Worm (Caenorhabditis elegans) whole organism, young adult: ENCODE measurements around the gene ceh-40.
"Not testable (repeated sequence)": the region's sequence is repeated elsewhere in the genome, so short reads cannot be mapped to it uniquely, and the experiment has no call there.

Experiments
- B0019.2 ChIP-seq: fragments of 200-800 bp; sonication (Bioruptor generic); conservative IDR thresholded peaks from 2 replicates; pipeline ENCODE4 v1.3.6; 2022; ENCODE audit warnings: missing genetic modification reagents, missing genetic modification characterization, missing compliant biosample characterization
- B0261.1 ChIP-seq: sonication (generic microtip); optimal IDR thresholded peaks from 2 replicates; lab custom pipeline; 2016; ENCODE audit warnings: mild to moderate bottlenecking, missing genetic modification characterization, moderate library complexity, missing compliant biosample characterization
- F23B12.7 ChIP-seq: sonication (generic microtip); optimal IDR thresholded peaks from 2 replicates; lab custom pipeline; 2017; ENCODE audit warnings: missing genetic modification characterization, mild to moderate bottlenecking, missing compliant biosample characterization, antibody characterized with exemption, moderate library complexity; ENCODE audit not compliant: insufficient read depth
- F33H1.4 ChIP-seq: fragments of 200-800 bp; sonication (Bioruptor generic); IDR thresholded peaks from 2 replicates; pipeline ENCODE4 v1.3.6; 2022; ENCODE audit warnings: missing genetic modification reagents, missing genetic modification characterization, missing compliant biosample characterization
- K11D2.4 ChIP-seq: fragments of 200-800 bp; sonication (Bioruptor generic); IDR thresholded peaks from 2 replicates; pipeline ENCODE4 v1.3.6; 2022; ENCODE audit warnings: missing genetic modification reagents, missing genetic modification characterization, missing compliant biosample characterization
- Y67H2A.10 ChIP-seq: fragments of 200-800 bp; sonication (Bioruptor generic); conservative IDR thresholded peaks from 2 replicates; pipeline ENCODE4 v1.3.6; 2022; ENCODE audit warnings: missing genetic modification reagents, missing genetic modification characterization, missing compliant biosample characterization
- Y95B8A.8 ChIP-seq: fragments of 200-800 bp; sonication (Bioruptor generic); IDR thresholded peaks from 2 replicates; pipeline ENCODE4 v1.3.6; 2022; ENCODE audit warnings: missing genetic modification reagents, missing genetic modification characterization, missing compliant biosample characterization
- ama-1 ChIP-seq, 3 experiments: fragments of 150-350 bp in 1 of 3; sonication (generic microtip) in 2 of 3; optimal IDR thresholded peaks; 2 replicates each; lab custom pipeline; 2014 to 2018; ENCODE audit warnings: missing biosample characterization in 2 of 3, missing genetic modification characterization in 2 of 3, missing genetic modification reagents in 2 of 3
- aptf-2 ChIP-seq: fragments of 200-800 bp; sonication (Bioruptor generic); conservative IDR thresholded peaks from 2 replicates; pipeline ENCODE4 v1.3.6; 2022; ENCODE audit warnings: missing genetic modification reagents, missing genetic modification characterization, missing compliant biosample characterization
- aptf-3 ChIP-seq: fragments of 200-800 bp; sonication (Bioruptor generic); IDR thresholded peaks from 2 replicates; pipeline ENCODE4 v1.3.6; 2022; ENCODE audit warnings: missing genetic modification characterization, missing compliant biosample characterization
- attf-6 ChIP-seq: fragments of 200-800 bp; sonication (Bioruptor generic); IDR thresholded peaks from 2 replicates; pipeline ENCODE4 v1.3.6; 2022; ENCODE audit warnings: missing genetic modification reagents, missing genetic modification characterization, missing compliant biosample characterization
- cebp-1 ChIP-seq, 2 experiments: fragments of 200-800 bp in 1 of 2; sonication (Bioruptor generic) in 1 of 2; sonication (generic microtip) in 1 of 2; IDR thresholded peaks in 1 of 2; optimal IDR thresholded peaks in 1 of 2; 2 replicates each; pipeline versions ENCODE4 v1.3.6 to Lab custom; 2017 to 2022; ENCODE audit warnings: missing compliant biosample characterization in 2 of 2, missing genetic modification characterization in 2 of 2, mild to moderate bottlenecking in 1 of 2, missing genetic modification reagents in 1 of 2, moderate library complexity in 1 of 2
- dpl-1 ChIP-seq: fragments of 150-350 bp; optimal IDR thresholded peaks from 2 replicates; lab custom pipeline; 2014; ENCODE audit warnings: missing biosample characterization, missing genetic modification reagents, missing genetic modification characterization
- fkh-3 ChIP-seq: sonication (generic microtip); optimal IDR thresholded peaks from 2 replicates; lab custom pipeline; 2016; ENCODE audit warnings: mild to moderate bottlenecking, missing genetic modification characterization, missing compliant biosample characterization
- hrde-1 ChIP-seq: sonication (generic microtip); optimal IDR thresholded peaks from 2 replicates; lab custom pipeline; 2016; ENCODE audit warnings: missing genetic modification characterization, mild to moderate bottlenecking, missing compliant biosample characterization, moderate library complexity, missing genotype, missing genetic modification reagents, borderline replicate concordance
- lag-1 ChIP-seq: fragments of 200-800 bp; sonication (Bioruptor generic); IDR thresholded peaks from 2 replicates; pipeline ENCODE4 v1.3.6; 2022; ENCODE audit warnings: missing genetic modification reagents, missing genetic modification characterization, missing compliant biosample characterization
- madf-3 ChIP-seq: fragments of 200-800 bp; sonication (Bioruptor generic); IDR thresholded peaks from 2 replicates; pipeline ENCODE4 v1.3.6; 2022; ENCODE audit warnings: missing genetic modification reagents, missing genetic modification characterization, missing compliant biosample characterization
- nfyb-1 ChIP-seq: fragments of 200-800 bp; sonication (Bioruptor generic); IDR thresholded peaks from 2 replicates; pipeline ENCODE4 v1.3.6; 2022; ENCODE audit warnings: missing genetic modification reagents, missing genetic modification characterization, missing compliant biosample characterization
- nhr-120 ChIP-seq: fragments of 200-800 bp; sonication (Bioruptor generic); IDR thresholded peaks from 2 replicates; pipeline ENCODE4 v1.3.6; 2022; ENCODE audit warnings: missing genetic modification characterization, missing compliant biosample characterization
- nhr-179 ChIP-seq: sonication (generic microtip); optimal IDR thresholded peaks from 2 replicates; lab custom pipeline; 2016; ENCODE audit warnings: mild to moderate bottlenecking, missing genetic modification characterization, missing compliant biosample characterization
- nhr-90 ChIP-seq: sonication (generic microtip); optimal IDR thresholded peaks from 2 replicates; lab custom pipeline; 2016; ENCODE audit warnings: missing genotype, mild to moderate bottlenecking, missing genetic modification characterization, missing compliant biosample characterization
- pbrm-1 ChIP-seq: fragments of 200-800 bp; sonication (Bioruptor generic); IDR thresholded peaks from 2 replicates; pipeline ENCODE4 v1.3.6; 2022; ENCODE audit warnings: missing genetic modification reagents, missing genetic modification characterization, missing compliant biosample characterization
- rcor-1 ChIP-seq: fragments of 200-800 bp; sonication (Bioruptor generic); IDR thresholded peaks from 2 replicates; pipeline ENCODE4 v1.3.6; 2022; ENCODE audit warnings: missing genetic modification reagents, missing genetic modification characterization, missing compliant biosample characterization
- repo-1 ChIP-seq: sonication (generic microtip); optimal IDR thresholded peaks from 2 replicates; lab custom pipeline; 2017; ENCODE audit warnings: mild to moderate bottlenecking, missing genetic modification characterization, missing compliant biosample characterization
- rpc-1 ChIP-seq, 2 experiments: fragments of 150-350 bp in 1 of 2; sonication (generic microtip) in 1 of 2; optimal IDR thresholded peaks; 2 replicates each; lab custom pipeline; 2014 to 2018; ENCODE audit warnings: missing biosample characterization in 1 of 2, missing genetic modification characterization in 1 of 2, missing genetic modification reagents in 1 of 2, missing genotype in 1 of 2
- snpc-1.1 ChIP-seq: sonication (generic microtip); optimal IDR thresholded peaks from 2 replicates; lab custom pipeline; 2017; ENCODE audit warnings: missing genetic modification characterization, mild to moderate bottlenecking, missing compliant biosample characterization, antibody characterized with exemption, moderate library complexity, missing genotype, missing genetic modification reagents; ENCODE audit not compliant: insufficient read depth
- somi-1 ChIP-seq: fragments of 200-800 bp; sonication (Bioruptor generic); optimal IDR thresholded peaks from 2 replicates; lab custom pipeline; 2018; ENCODE audit warnings: mild to moderate bottlenecking, missing genetic modification characterization, missing compliant biosample characterization
- tbp1 ChIP-seq: fragments of 200-800 bp; sonication (Bioruptor generic); optimal IDR thresholded peaks from 2 replicates; lab custom pipeline; 2018; ENCODE audit warnings: mild to moderate bottlenecking, missing genetic modification characterization, missing compliant biosample characterization
- tbx-9 ChIP-seq: sonication (generic microtip); optimal IDR thresholded peaks from 2 replicates; lab custom pipeline; 2016; ENCODE audit warnings: borderline replicate concordance, missing genetic modification characterization, inconsistent platforms, missing compliant biosample characterization
- tlf-1 ChIP-seq: fragments of 200-800 bp; sonication (Bioruptor generic); optimal IDR thresholded peaks from 2 replicates; lab custom pipeline; 2018; ENCODE audit warnings: mild to moderate bottlenecking, missing genetic modification characterization, missing compliant biosample characterization
- zfh-2 ChIP-seq: fragments of 200-800 bp; sonication (Bioruptor generic); conservative IDR thresholded peaks from 2 replicates; pipeline ENCODE4 v1.3.6; 2022; ENCODE audit warnings: missing genetic modification reagents, missing genetic modification characterization, missing compliant biosample characterization

ceh-40 gene

ce11 chrX:12308045-12308499 lies 12.5 kb downstream of the ceh-40 start, which contains the start of gene F17A2.16:
Gene F17A2.16 (plus strand): TSS chrX:12308449.
- peak; percentile 86 for TF ChIP-seq attf-6 (GFP tag; lab: Robert Waterston, UW)

DNA sequence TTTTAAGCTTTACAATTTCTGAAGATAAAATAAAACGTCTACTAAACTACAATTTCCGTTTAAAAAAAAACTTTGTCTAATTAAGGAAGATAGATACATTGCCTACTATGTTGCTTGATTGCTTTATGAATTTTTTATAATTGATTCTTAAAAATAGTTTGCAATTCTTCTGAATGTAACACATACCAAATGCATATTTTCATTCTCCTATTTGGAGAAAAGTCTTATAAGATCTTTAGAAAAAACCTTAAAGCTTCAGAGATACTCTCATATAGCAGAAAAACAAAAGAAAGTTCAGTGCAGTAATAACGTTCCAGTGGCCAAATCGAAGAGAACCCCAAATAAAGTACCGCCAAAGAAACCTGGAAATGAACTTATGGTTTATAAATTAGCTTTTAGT lies 14.0 kb downstream of the ceh-40 start, which contains the start of gene phf-32:
Gene phf-32, plus strand, starts transcription at position 301 of the 400 bp plus-strand sequence.
- no peak for TF ChIP-seq nhr-179 (tag; lab: Kevin White, UChicago)
- TF ChIP-seq rcor-1, result no peak
- no peak for TF ChIP-seq Y67H2A.10 (GFP tag; lab: Robert Waterston, UW)
- no peak for TF ChIP-seq nhr-90 (tag; lab: Kevin White, UChicago)
- no peak for TF ChIP-seq B0019.2
- TF ChIP-seq pbrm-1, result no peak
- TF ChIP-seq tbx-9 (tag; lab: Kevin White, UChicago), result no peak

- TF ChIP-seq Y67H2A.10 (GFP tag; lab: Robert Waterston, UW), result no peak
- TF ChIP-seq tlf-1 (GFP tag; lab: Kevin White, UChicago), result no peak
- TF ChIP-seq K11D2.4 (GFP tag; lab: Robert Waterston, UW), result 0 out of 2 replicates have a peak, but pooled peaks have one; percentile 64
- TF ChIP-seq B0261.1 (tag; lab: Kevin White, UChicago), result peak; percentile 24
- TF ChIP-seq somi-1, result no peak
- no peak for TF ChIP-seq zfh-2 (GFP tag; lab: Robert Waterston, UW)
- TF ChIP-seq nfyb-1 (GFP tag; lab: Robert Waterston, UW), result no peak
- no peak for TF ChIP-seq madf-3
- no peak for TF ChIP-seq cebp-1 (GFP tag; IDR thresholded peaks at IDR 0.05; lab: Robert Waterston, UW)
- no peak for TF ChIP-seq cebp-1 (tag; optimal IDR thresholded peaks at IDR 0.05; lab: Kevin White, UChicago)
- no peak for TF ChIP-seq F33H1.4 (GFP tag; lab: Robert Waterston, UW)
- TF ChIP-seq nhr-120 (GFP tag; lab: Robert Waterston, UW), result no peak
- no peak for TF ChIP-seq snpc-1.1 (tag; lab: Kevin White, UChicago)
- TF ChIP-seq ama-1 (optimal IDR thresholded peaks at IDR 0.05; lab: Kevin White, UChicago), result no peak
- no peak for TF ChIP-seq ama-1 (GFP tag; optimal IDR thresholded peaks at IDR 0.05; lab: Kevin White, UChicago)
- TF ChIP-seq rpc-1 (optimal IDR thresholded peaks at IDR 0.05; lab: Kevin White, UChicago), result peak; percentile 34
- TF ChIP-seq rpc-1 (tag; optimal IDR thresholded peaks at IDR 0.05; lab: Kevin White, UChicago), result peak; percentile 68
- TF ChIP-seq tbp1 (GFP tag; lab: Kevin White, UChicago), result peak; percentile 76
- no peak for TF ChIP-seq F23B12.7 (tag; lab: Kevin White, UChicago)
- TF ChIP-seq repo-1, result no peak
- peak; percentile 72; the same call in 1 of the 2 replicates for TF ChIP-seq lag-1 (GFP tag; lab: Robert Waterston, UW)
Measured at ce11 chrX:12304231-12304630, 16.3 kb downstream of the ceh-40 start.

- TF ChIP-seq dpl-1 (GFP tag; lab: Kevin White, UChicago); hrde-1 (tag; lab: Kevin White, UChicago); aptf-3: not testable (repeated sequence)
Measured at ce11 chrX:12302755-12303154, 17.8 kb downstream of the ceh-40 start, which contains the start of gene dot-1.3. Gene dot-1.3 (minus strand): TSS chrX:12302855.

- no peak for TF ChIP-seq somi-1
- no peak for TF ChIP-seq fkh-3 (tag; lab: Kevin White, UChicago)
- TF ChIP-seq Y95B8A.8, result no peak
- no peak for TF ChIP-seq aptf-2
Measured at ce11 chrX:12299834-12300233, 20.7 kb downstream of the ceh-40 start, which contains the start of gene W06D11.5. Gene W06D11.5 (plus strand): TSS chrX:12300134.
